Worm (Caenorhabditis elegans) whole organism, L1 larva: ENCODE measurements around the gene ZK1055.6.

Experiments
- C16A3.4 ChIP-seq: fragments of 150-350 bp; optimal IDR thresholded peaks from 2 replicates; lab custom pipeline; 2014; ENCODE audit warnings: missing biosample characterization, missing genetic modification characterization
- F16B12.6 ChIP-seq: fragments of 150-350 bp; optimal IDR thresholded peaks from 2 replicates; lab custom pipeline; 2014; ENCODE audit warnings: missing biosample characterization, missing genetic modification characterization
- Y116A8C.19 ChIP-seq: sonication (generic microtip); optimal IDR thresholded peaks from 2 replicates; lab custom pipeline; 2016; ENCODE audit warnings: missing compliant biosample characterization, missing genetic modification characterization, borderline replicate concordance
- alr-1 ChIP-seq: fragments of 200-800 bp; sonication (Bioruptor generic); optimal IDR thresholded peaks from 2 replicates; lab custom pipeline; 2018; ENCODE audit warnings: borderline replicate concordance, mild to moderate bottlenecking, missing genetic modification characterization, missing compliant biosample characterization
- blmp-1 ChIP-seq: fragments of 150-350 bp; optimal IDR thresholded peaks from 2 replicates; lab custom pipeline; 2014; ENCODE audit warnings: missing biosample characterization, missing genetic modification characterization
- ceh-82 ChIP-seq, 3 experiments: fragments of 150-350 bp in 1 of 3; sonication (generic microtip) in 2 of 3; optimal IDR thresholded peaks; 2 replicates each; lab custom pipeline; 2014 to 2017; ENCODE audit warnings: missing biosample characterization in 3 of 3, missing genetic modification characterization in 3 of 3
- ceh-90 ChIP-seq: sonication (generic microtip); optimal IDR thresholded peaks from 2 replicates; lab custom pipeline; 2016; ENCODE audit warnings: missing genetic modification characterization, missing compliant biosample characterization
- dpl-1 ChIP-seq, 3 experiments: fragments of 150-350 bp in 2 of 3; sonication (generic microtip) in 1 of 3; optimal IDR thresholded peaks; 2 replicates each; lab custom pipeline; 2014 to 2017; ENCODE audit warnings: missing biosample characterization in 3 of 3, missing genetic modification characterization in 3 of 3, missing genetic modification reagents in 3 of 3
- efl-1 ChIP-seq, 4 experiments: fragments of 150-350 bp; optimal IDR thresholded peaks in 3 of 4; peaks in 1 of 4; 1 replicate in 1 of 4; 2 replicates in 3 of 4; lab custom pipeline; 2014; ENCODE audit warnings: missing biosample characterization in 2 of 4, missing genetic modification characterization in 2 of 4, missing genetic modification reagents in 2 of 4
- efl-3 ChIP-seq: fragments of 200-800 bp; sonication (Bioruptor generic); optimal IDR thresholded peaks from 2 replicates; lab custom pipeline; 2018; ENCODE audit warnings: mild to moderate bottlenecking, missing genetic modification characterization, missing compliant biosample characterization
- egl-13 ChIP-seq: sonication (generic microtip); optimal IDR thresholded peaks from 2 replicates; lab custom pipeline; 2016; ENCODE audit warnings: missing genotype, missing genetic modification reagents, missing genetic modification characterization, missing compliant biosample characterization
- elt-2 ChIP-seq: sonication (generic microtip); optimal IDR thresholded peaks from 2 replicates; lab custom pipeline; 2016; ENCODE audit warnings: missing genetic modification characterization, mild to moderate bottlenecking, inconsistent platforms, missing compliant biosample characterization, missing genetic modification reagents
- fkh-10 ChIP-seq: sonication (generic microtip); optimal IDR thresholded peaks from 2 replicates; lab custom pipeline; 2017; ENCODE audit warnings: missing biosample characterization, missing genetic modification reagents, missing genetic modification characterization
- fkh-4 ChIP-seq: sonication (generic microtip); optimal IDR thresholded peaks from 2 replicates; lab custom pipeline; 2016; ENCODE audit warnings: missing compliant biosample characterization, missing genetic modification characterization, borderline replicate concordance
- fkh-8 ChIP-seq: sonication (generic microtip); optimal IDR thresholded peaks from 2 replicates; lab custom pipeline; 2016; ENCODE audit warnings: mild to moderate bottlenecking, missing genetic modification characterization, missing compliant biosample characterization
- fos-1 ChIP-seq: fragments of 150-350 bp; optimal IDR thresholded peaks from 2 replicates; lab custom pipeline; 2014; ENCODE audit warnings: missing biosample characterization, missing genetic modification characterization
- grh-1 ChIP-seq: fragments of 200-800 bp; sonication (Bioruptor generic); IDR thresholded peaks from 2 replicates; pipeline ENCODE4 v1.3.6; 2022; ENCODE audit warnings: missing genetic modification reagents, missing genetic modification characterization, missing compliant biosample characterization
- hlh-17 ChIP-seq: fragments of 200-800 bp; sonication (Bioruptor generic); optimal IDR thresholded peaks from 2 replicates; lab custom pipeline; 2018; ENCODE audit warnings: missing genetic modification characterization, mild to moderate bottlenecking, missing compliant biosample characterization, moderate library complexity, borderline replicate concordance
- irx-1 ChIP-seq: sonication (generic microtip); optimal IDR thresholded peaks from 2 replicates; lab custom pipeline; 2016; ENCODE audit warnings: missing genetic modification characterization, missing compliant biosample characterization
- isw-1 ChIP-seq: fragments of 200-800 bp; sonication (Bioruptor generic); IDR thresholded peaks from 2 replicates; pipeline ENCODE4 v1.3.6; 2022; ENCODE audit warnings: missing genetic modification characterization, missing compliant biosample characterization
- jun-1 ChIP-seq: fragments of 150-350 bp; optimal IDR thresholded peaks from 2 replicates; lab custom pipeline; 2014; ENCODE audit warnings: missing biosample characterization, missing genetic modification reagents, missing genetic modification characterization
- lin-13 ChIP-seq: fragments of 150-350 bp; optimal IDR thresholded peaks from 2 replicates; lab custom pipeline; 2014; ENCODE audit warnings: missing biosample characterization, missing genetic modification reagents, missing genetic modification characterization
- lin-14 ChIP-seq: fragments of 200-800 bp; sonication (Bioruptor generic); optimal IDR thresholded peaks from 2 replicates; lab custom pipeline; 2018; ENCODE audit warnings: mild to moderate bottlenecking, missing genetic modification characterization, moderate library complexity, missing compliant biosample characterization
- lin-35 ChIP-seq, 2 experiments: fragments of 150-350 bp; optimal IDR thresholded peaks; 2 replicates each; lab custom pipeline; 2014; ENCODE audit warnings: missing biosample characterization in 2 of 2, missing genetic modification characterization in 2 of 2, missing genetic modification reagents in 2 of 2
- lin-39 ChIP-seq: fragments of 150-350 bp; optimal IDR thresholded peaks from 2 replicates; lab custom pipeline; 2014; ENCODE audit warnings: missing biosample characterization, missing genetic modification reagents, missing genetic modification characterization
- lir-3 ChIP-seq: sonication (generic microtip); optimal IDR thresholded peaks from 2 replicates; lab custom pipeline; 2016; ENCODE audit warnings: mild to moderate bottlenecking, missing genetic modification characterization, moderate library complexity, missing compliant biosample characterization; ENCODE audit not compliant: poor library complexity
- lsy-2 ChIP-seq, 2 experiments: fragments of 150-350 bp; optimal IDR thresholded peaks; 2 replicates each; lab custom pipeline; 2014; ENCODE audit warnings: missing biosample characterization in 2 of 2, missing genetic modification characterization in 2 of 2
- mab-9 ChIP-seq: fragments of 200-800 bp; sonication (Bioruptor generic); IDR thresholded peaks from 2 replicates; pipeline ENCODE4 v1.3.6; 2022; ENCODE audit warnings: missing genetic modification reagents, missing genetic modification characterization, missing compliant biosample characterization
- mdl-1 ChIP-seq, 2 experiments: fragments of 150-350 bp; optimal IDR thresholded peaks; 2 replicates each; lab custom pipeline; 2014 to 2017; ENCODE audit warnings: missing biosample characterization in 2 of 2, missing genetic modification characterization in 2 of 2, inconsistent platforms in 1 of 2
- mep-1 ChIP-seq: fragments of 150-350 bp; optimal IDR thresholded peaks from 2 replicates; lab custom pipeline; 2014; ENCODE audit warnings: missing biosample characterization, missing genetic modification characterization
- nhr-19 ChIP-seq: fragments of 200-800 bp; sonication (Bioruptor generic); conservative IDR thresholded peaks from 2 replicates; pipeline ENCODE4 v1.3.6; 2022; ENCODE audit warnings: missing genetic modification characterization, missing compliant biosample characterization
- nhr-20 ChIP-seq: sonication (generic microtip); optimal IDR thresholded peaks from 2 replicates; lab custom pipeline; 2016; ENCODE audit warnings: mild to moderate bottlenecking, missing genetic modification characterization, missing compliant biosample characterization
- nhr-28 ChIP-seq: fragments of 150-350 bp; optimal IDR thresholded peaks from 2 replicates; lab custom pipeline; 2014; ENCODE audit warnings: missing biosample characterization, missing genetic modification characterization
- nhr-76 ChIP-seq: sonication (generic microtip); optimal IDR thresholded peaks from 2 replicates; lab custom pipeline; 2017; ENCODE audit warnings: missing biosample characterization, missing genetic modification characterization
- nhr-84 ChIP-seq: sonication (generic microtip); optimal IDR thresholded peaks from 2 replicates; lab custom pipeline; 2017; ENCODE audit warnings: missing biosample characterization, missing genetic modification characterization
- pqm-1 ChIP-seq: sonication (generic microtip); optimal IDR thresholded peaks from 3 replicates; lab custom pipeline; 2017; ENCODE audit warnings: missing biosample characterization, missing genetic modification characterization
- rnt-1 ChIP-seq: sonication (generic microtip); optimal IDR thresholded peaks from 2 replicates; lab custom pipeline; 2016; ENCODE audit warnings: mild to moderate bottlenecking, missing genetic modification characterization, moderate library complexity, missing compliant biosample characterization
- skn-1 ChIP-seq: fragments of 150-350 bp; optimal IDR thresholded peaks from 2 replicates; lab custom pipeline; 2014; ENCODE audit warnings: missing biosample characterization, missing genetic modification characterization
- snpc-4 ChIP-seq: fragments of 150-350 bp; optimal IDR thresholded peaks from 2 replicates; lab custom pipeline; 2014; ENCODE audit warnings: missing biosample characterization, missing genetic modification characterization
- snu-23 ChIP-seq: sonication (generic microtip); optimal IDR thresholded peaks from 2 replicates; lab custom pipeline; 2016; ENCODE audit warnings: missing genetic modification characterization, missing compliant biosample characterization
- sox-4 ChIP-seq: sonication (generic microtip); optimal IDR thresholded peaks from 2 replicates; lab custom pipeline; 2016; ENCODE audit warnings: missing genetic modification characterization, missing compliant biosample characterization
- sptf-1 ChIP-seq: fragments of 150-350 bp; optimal IDR thresholded peaks from 2 replicates; lab custom pipeline; 2014; ENCODE audit warnings: missing biosample characterization, missing genetic modification characterization
- sup-37 ChIP-seq: fragments of 200-800 bp; sonication (Bioruptor generic); optimal IDR thresholded peaks from 2 replicates; lab custom pipeline; 2018; ENCODE audit warnings: mild to moderate bottlenecking, missing genetic modification characterization, missing compliant biosample characterization
- tlp-1 ChIP-seq: fragments of 150-350 bp; optimal IDR thresholded peaks from 2 replicates; lab custom pipeline; 2014; ENCODE audit warnings: missing biosample characterization, missing genetic modification characterization
- unc-130 ChIP-seq: fragments of 150-350 bp; optimal IDR thresholded peaks from 2 replicates; lab custom pipeline; 2017; ENCODE audit warnings: missing biosample characterization, missing genetic modification characterization, inconsistent platforms
- unc-62 ChIP-seq: fragments of 150-350 bp; optimal IDR thresholded peaks from 2 replicates; lab custom pipeline; 2014; ENCODE audit warnings: missing biosample characterization, missing genetic modification reagents, missing genetic modification characterization
- unc-98 ChIP-seq: fragments of 200-800 bp; sonication (Bioruptor generic); IDR thresholded peaks from 2 replicates; pipeline ENCODE4 v1.3.6; 2022; ENCODE audit warnings: missing genetic modification characterization, missing compliant biosample characterization
- xbp-1 ChIP-seq: sonication (generic microtip); optimal IDR thresholded peaks from 2 replicates; lab custom pipeline; 2016; ENCODE audit warnings: missing genetic modification characterization, missing compliant biosample characterization
- zag-1 ChIP-seq: fragments of 150-350 bp; optimal IDR thresholded peaks from 2 replicates; lab custom pipeline; 2014; ENCODE audit warnings: missing biosample characterization, missing genetic modification characterization

The ZK1055.6 gene

ce11 chrV:6605275-6605674 is 2.9 kb upstream of the ZK1055.6 start, which contains the start of gene ZK1055.7:
ZK1055.7 (minus strand) TSS chrV:6605375.
- TF ChIP-seq sptf-1, result no peak
- TF ChIP-seq efl-1 (optimal IDR thresholded peaks at IDR 0.05; lab: Kevin White, UChicago), result no peak
- TF ChIP-seq efl-1 (GFP tag; optimal IDR thresholded peaks at IDR 0.05 in 1 of 2; lab: Kevin White, UChicago), result peak in 1 of 2 experiments; percentile 50

ce11 chrV:6593700-6594244 is 8.6 kb downstream of the ZK1055.6 start, which contains the start of gene hcp-1:
hcp-1 (plus strand) TSS chrV:6594194.
- TF ChIP-seq rnt-1 (tag; lab: Kevin White, UChicago), result peak; percentile 37
- TF ChIP-seq jun-1 (tag; lab: Kevin White, UChicago), result no peak
- TF ChIP-seq xbp-1 (tag; lab: Kevin White, UChicago), result peak; percentile 41
- no peak for TF ChIP-seq nhr-19 (GFP tag; lab: Robert Waterston, UW)
- peak; percentile 83 for TF ChIP-seq blmp-1 (tag; lab: Kevin White, UChicago)
- TF ChIP-seq mab-9 (GFP tag; lab: Robert Waterston, UW), result no peak
- TF ChIP-seq fkh-4 (tag; lab: Kevin White, UChicago), result no peak
- TF ChIP-seq mdl-1 (tag; optimal IDR thresholded peaks at IDR 0.05; lab: Kevin White, UChicago), result no peak
- no peak for TF ChIP-seq egl-13 (tag; lab: Kevin White, UChicago)
- TF ChIP-seq lin-35 (GFP tag; optimal IDR thresholded peaks at IDR 0.05; lab: Kevin White, UChicago), result peak; percentile 84 to 95
- TF ChIP-seq lin-39 (tag; lab: Kevin White, UChicago), result no peak
- TF ChIP-seq lin-14 (GFP tag; lab: Kevin White, UChicago), result no peak
- no peak for TF ChIP-seq ceh-90 (tag; lab: Kevin White, UChicago)
- peak; percentile 61 for TF ChIP-seq C16A3.4 (tag; lab: Kevin White, UChicago)
- no peak for TF ChIP-seq zag-1 (tag; lab: Kevin White, UChicago)
- peak; percentile 36 for TF ChIP-seq unc-130 (tag; lab: Kevin White, UChicago)
- TF ChIP-seq fos-1, result no peak
- no peak for TF ChIP-seq lir-3 (tag; lab: Kevin White, UChicago)
- TF ChIP-seq efl-1 (optimal IDR thresholded peaks at IDR 0.05; lab: Kevin White, UChicago), result peak; percentile 91 to 95
- TF ChIP-seq efl-1 (GFP tag; optimal IDR thresholded peaks at IDR 0.05 in 1 of 2; lab: Kevin White, UChicago), result peak; percentile 89 to 99
- no peak for TF ChIP-seq snpc-4 (tag; lab: Kevin White, UChicago)
- TF ChIP-seq elt-2, result no peak
- no peak for TF ChIP-seq tlp-1 (tag; lab: Kevin White, UChicago)
- TF ChIP-seq skn-1 (tag; lab: Kevin White, UChicago), result no peak
- TF ChIP-seq hlh-17 (GFP tag; lab: Kevin White, UChicago), result no peak
- TF ChIP-seq nhr-20, result peak; percentile 20
- TF ChIP-seq F16B12.6 (tag; lab: Kevin White, UChicago), result peak; percentile 29
- TF ChIP-seq sox-4 (tag; lab: Kevin White, UChicago), result no peak
- TF ChIP-seq nhr-28 (tag; lab: Kevin White, UChicago), result no peak
- TF ChIP-seq grh-1 (GFP tag; lab: Robert Waterston, UW), result no peak
- peak in 1 of 2 experiments; percentile 72 for TF ChIP-seq lsy-2 (tag; optimal IDR thresholded peaks at IDR 0.05; lab: Kevin White, UChicago)
- TF ChIP-seq ceh-82 (tag; optimal IDR thresholded peaks at IDR 0.05; lab: Kevin White, UChicago), result no peak
- TF ChIP-seq alr-1, result no peak
- no peak for TF ChIP-seq nhr-84
- peak; percentile 3; the same call in 1 of the 2 replicates for TF ChIP-seq isw-1 (GFP tag; lab: Robert Waterston, UW)
- no peak for TF ChIP-seq lin-13 (GFP tag; lab: Kevin White, UChicago)
- no peak for TF ChIP-seq irx-1 (tag; lab: Kevin White, UChicago)
- peak; percentile 57 for TF ChIP-seq mep-1 (tag; lab: Kevin White, UChicago)
- TF ChIP-seq dpl-1 (GFP tag; optimal IDR thresholded peaks at IDR 0.05; lab: Kevin White, UChicago), result peak; percentile 87 to 91 (median 88)
- no peak for TF ChIP-seq Y116A8C.19
- no peak for TF ChIP-seq efl-3
- no peak for TF ChIP-seq sup-37 (GFP tag; lab: Kevin White, UChicago)
- peak; percentile 46 for TF ChIP-seq snu-23 (GFP tag; lab: Kevin White, UChicago)
- TF ChIP-seq fkh-8 (tag; lab: Kevin White, UChicago), result no peak
- no peak for TF ChIP-seq fkh-10 (GFP tag; lab: Kevin White, UChicago)
- TF ChIP-seq pqm-1 (tag; lab: Kevin White, UChicago), result no peak
- no peak for TF ChIP-seq nhr-76
- TF ChIP-seq unc-62 (GFP tag; lab: Kevin White, UChicago), result no peak
- no peak for TF ChIP-seq unc-98 (GFP tag; lab: Robert Waterston, UW)
